Fruit fly (Drosophila melanogaster) S2 (cell line): ENCODE results near the gene ZIPIC.

Experiments used
- CG8478 ChIP-seq: fragments of >200 bp; optimal IDR thresholded peaks from 2 replicates; lab custom pipeline; 2018
- CTCF ChIP-seq, 2 experiments: fragments of >200 bp; optimal IDR thresholded peaks; 2 replicates each; lab custom pipeline; 2018

ZIPIC gene

DNA sequence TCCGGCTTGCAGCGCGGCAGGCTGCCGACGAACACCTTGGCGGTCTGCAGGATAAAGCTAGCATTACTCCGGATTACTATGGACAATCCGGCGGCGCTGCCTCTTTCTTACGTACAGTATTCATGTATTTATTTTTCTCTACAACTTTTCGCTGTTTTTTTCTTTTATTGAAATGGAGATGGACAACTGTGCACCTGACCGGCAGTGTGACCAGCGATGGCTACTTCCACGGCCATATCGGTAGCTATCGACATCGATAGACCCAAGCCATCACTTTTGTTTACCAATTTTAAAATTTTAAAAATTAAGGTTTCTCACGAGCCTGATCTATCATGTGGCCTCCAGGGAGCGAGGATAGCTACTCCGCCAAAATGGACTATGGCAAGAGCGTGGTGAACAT is 41.6 kb downstream of the ZIPIC start, which contains the start of the genes CG7903 and Sas-6:
Gene CG7903, minus strand, starts transcription at position 197 of the 400 bp plus-strand sequence.
Gene Sas-6, plus strand, starts transcription at position 323 of the 400 bp plus-strand sequence.
- TF ChIP-seq CTCF (optimal IDR thresholded peaks at IDR 0.05; lab: Kevin White, UChicago) (no peak), CG8478 (lab: Kevin White, UChicago) (no peak)

DNA sequence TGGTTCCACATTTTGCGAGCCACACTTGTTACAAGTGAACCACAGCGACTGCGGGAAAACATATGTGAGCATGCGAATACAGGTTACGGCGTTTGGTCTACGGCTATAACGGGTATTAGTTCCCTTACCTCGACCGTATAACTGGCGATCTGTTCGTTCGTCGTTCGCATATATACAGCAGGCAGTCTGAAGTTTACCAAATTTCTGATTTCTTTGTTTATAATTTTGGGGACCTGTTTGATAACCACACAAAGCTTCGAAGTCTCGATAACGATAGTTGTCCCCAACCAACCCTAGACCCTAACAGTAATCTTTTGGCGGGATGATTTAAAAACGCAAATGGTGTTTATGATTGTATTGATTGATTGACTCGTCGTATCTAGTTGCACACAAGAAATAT is 43.5 kb downstream of the ZIPIC start, which contains the start of gene Acph-1:
Gene Acph-1, minus strand, starts transcription at position 278 of the 400 bp plus-strand sequence.
- TF ChIP-seq CG8478 (lab: Kevin White, UChicago) (no peak), CTCF (optimal IDR thresholded peaks at IDR 0.05; lab: Kevin White, UChicago) (no peak)

DNA sequence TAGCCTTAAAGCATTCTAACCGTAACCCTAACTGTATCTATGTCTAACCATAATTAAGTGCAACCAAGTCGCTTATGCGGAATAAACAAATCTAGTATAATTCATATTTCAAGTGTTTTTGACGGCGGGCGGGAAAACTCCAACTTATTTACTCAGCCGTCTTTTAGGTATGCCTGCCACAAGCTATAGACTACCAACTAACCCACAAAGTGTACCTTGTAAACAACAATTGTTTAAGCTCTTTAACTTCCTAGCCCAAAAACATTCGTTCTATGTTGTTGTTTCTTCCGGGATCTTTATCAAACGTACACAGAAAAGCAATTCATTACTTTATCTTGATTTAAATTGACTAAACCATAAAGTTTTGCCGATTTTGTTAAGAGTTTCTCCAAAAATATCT is 46.0 kb downstream of the ZIPIC start:
- no peak for TF ChIP-seq CTCF (optimal IDR thresholded peaks at IDR 0.05; lab: Kevin White, UChicago)
- TF ChIP-seq CG8478 (lab: Kevin White, UChicago), result no peak
